Worm (Caenorhabditis elegans) whole organism, late embryonic: ENCODE data around the gene ZK742.7.

ENCODE experiments used
- C38D4.7 ChIP-seq: fragments of 200-800 bp; sonication (Bioruptor generic); optimal IDR thresholded peaks from 2 replicates; lab custom pipeline; 2018; ENCODE audit warnings: mild to moderate bottlenecking, missing genetic modification characterization, moderate library complexity, missing compliant biosample characterization
- F13H6.1 ChIP-seq: sonication (generic microtip); optimal IDR thresholded peaks from 2 replicates; lab custom pipeline; 2016; ENCODE audit warnings: missing genetic modification characterization, missing compliant biosample characterization
- K02D7.2 ChIP-seq: sonication (generic microtip); optimal IDR thresholded peaks from 2 replicates; lab custom pipeline; 2017; ENCODE audit warnings: mild to moderate bottlenecking, missing genetic modification characterization, missing compliant biosample characterization
- Y22D7AL.16 ChIP-seq: sonication (generic microtip); optimal IDR thresholded peaks from 2 replicates; lab custom pipeline; 2016; ENCODE audit warnings: missing genetic modification characterization, missing compliant biosample characterization
- ahr-1 ChIP-seq: sonication (generic microtip); optimal IDR thresholded peaks from 2 replicates; lab custom pipeline; 2016; ENCODE audit warnings: missing genetic modification characterization, missing compliant biosample characterization
- ceh-18 ChIP-seq: sonication (generic microtip); optimal IDR thresholded peaks from 2 replicates; lab custom pipeline; 2016; ENCODE audit warnings: missing genetic modification characterization, missing compliant biosample characterization
- ceh-2 ChIP-seq: sonication (generic microtip); optimal IDR thresholded peaks from 2 replicates; lab custom pipeline; 2016; ENCODE audit warnings: missing genotype, missing genetic modification characterization, missing compliant biosample characterization
- ceh-24 ChIP-seq: sonication (generic microtip); optimal IDR thresholded peaks from 2 replicates; lab custom pipeline; 2016; ENCODE audit warnings: mild to moderate bottlenecking, missing genetic modification characterization, missing compliant biosample characterization
- ceh-30 ChIP-seq: fragments of 150-350 bp; optimal IDR thresholded peaks from 2 replicates; lab custom pipeline; 2014; ENCODE audit warnings: missing biosample characterization, missing genetic modification characterization
- ceh-34 ChIP-seq: sonication (generic microtip); optimal IDR thresholded peaks from 2 replicates; lab custom pipeline; 2016; ENCODE audit warnings: mild to moderate bottlenecking, missing genetic modification characterization, missing compliant biosample characterization
- ceh-6 ChIP-seq: fragments of 200-800 bp; sonication (Bioruptor generic); optimal IDR thresholded peaks from 2 replicates; lab custom pipeline; 2018; ENCODE audit warnings: mild to moderate bottlenecking, missing genetic modification characterization, missing compliant biosample characterization
- che-1 ChIP-seq: sonication (generic microtip); optimal IDR thresholded peaks from 2 replicates; lab custom pipeline; 2016; ENCODE audit warnings: mild to moderate bottlenecking, missing genetic modification characterization, missing compliant biosample characterization
- dmd-4 ChIP-seq: sonication (generic microtip); optimal IDR thresholded peaks from 2 replicates; lab custom pipeline; 2016; ENCODE audit warnings: borderline replicate concordance, missing genetic modification characterization, missing compliant biosample characterization
- dve-1 ChIP-seq: sonication (generic microtip); optimal IDR thresholded peaks from 2 replicates; lab custom pipeline; 2017; ENCODE audit warnings: antibody characterized with exemption, mild to moderate bottlenecking, missing genetic modification characterization, missing compliant biosample characterization
- elt-2 ChIP-seq: sonication (generic microtip); optimal IDR thresholded peaks from 2 replicates; lab custom pipeline; 2016; ENCODE audit warnings: missing genetic modification reagents, missing genetic modification characterization, missing compliant biosample characterization
- ets-4 ChIP-seq: sonication (generic microtip); optimal IDR thresholded peaks from 2 replicates; lab custom pipeline; 2016; ENCODE audit warnings: missing genetic modification characterization, missing compliant biosample characterization
- fkh-10 ChIP-seq: fragments of 150-350 bp; optimal IDR thresholded peaks from 2 replicates; lab custom pipeline; 2014; ENCODE audit warnings: missing biosample characterization, missing genetic modification reagents, missing genetic modification characterization
- gmeb-2 ChIP-seq: sonication (generic microtip); optimal IDR thresholded peaks from 2 replicates; lab custom pipeline; 2016; ENCODE audit warnings: missing genetic modification characterization, inconsistent platforms, missing compliant biosample characterization
- hlh-15 ChIP-seq: sonication (generic microtip); optimal IDR thresholded peaks from 2 replicates; lab custom pipeline; 2016; ENCODE audit warnings: missing genetic modification characterization, missing compliant biosample characterization
- hlh-30 ChIP-seq: sonication (generic microtip); optimal IDR thresholded peaks from 2 replicates; lab custom pipeline; 2017; ENCODE audit warnings: antibody characterized with exemption, missing genetic modification characterization, missing compliant biosample characterization; ENCODE audit not compliant: insufficient read depth
- hlh-6 ChIP-seq: sonication (generic microtip); optimal IDR thresholded peaks from 2 replicates; lab custom pipeline; 2016; ENCODE audit warnings: missing genotype, missing genetic modification characterization, missing compliant biosample characterization
- lin-11 ChIP-seq: fragments of 200-800 bp; sonication (Bioruptor generic); optimal IDR thresholded peaks from 2 replicates; lab custom pipeline; 2018; ENCODE audit warnings: mild to moderate bottlenecking, missing genetic modification characterization, missing compliant biosample characterization
- madf-2 ChIP-seq: sonication (generic microtip); optimal IDR thresholded peaks from 2 replicates; lab custom pipeline; 2017; ENCODE audit warnings: missing genetic modification characterization, missing compliant biosample characterization
- nfya-1 ChIP-seq: sonication (generic microtip); optimal IDR thresholded peaks from 2 replicates; lab custom pipeline; 2017; ENCODE audit warnings: missing genetic modification characterization, mild to moderate bottlenecking, missing compliant biosample characterization, antibody characterized with exemption, moderate library complexity
- npax-4 ChIP-seq: sonication (generic microtip); optimal IDR thresholded peaks from 2 replicates; lab custom pipeline; 2016; ENCODE audit warnings: missing genetic modification characterization, missing compliant biosample characterization
- odd-2 ChIP-seq: sonication (generic microtip); optimal IDR thresholded peaks from 2 replicates; lab custom pipeline; 2017; ENCODE audit warnings: antibody characterized with exemption, mild to moderate bottlenecking, missing genetic modification characterization, missing compliant biosample characterization
- pat-9 ChIP-seq: fragments of 200-800 bp; sonication (Bioruptor generic); optimal IDR thresholded peaks from 2 replicates; lab custom pipeline; 2018; ENCODE audit warnings: mild to moderate bottlenecking, missing genetic modification characterization, moderate library complexity, missing compliant biosample characterization
- pax-1 ChIP-seq: fragments of 150-350 bp; optimal IDR thresholded peaks from 2 replicates; lab custom pipeline; 2014; ENCODE audit warnings: missing biosample characterization, missing genetic modification characterization
- pha-2 ChIP-seq: sonication (generic microtip); optimal IDR thresholded peaks from 2 replicates; lab custom pipeline; 2017; ENCODE audit warnings: mild to moderate bottlenecking, missing genetic modification characterization, missing compliant biosample characterization
- pqm-1 ChIP-seq: sonication (generic microtip); optimal IDR thresholded peaks from 2 replicates; lab custom pipeline; 2016; ENCODE audit warnings: missing genetic modification characterization, missing compliant biosample characterization
- sdc-2 ChIP-seq: sonication (generic microtip); optimal IDR thresholded peaks from 2 replicates; lab custom pipeline; 2016; ENCODE audit warnings: missing genotype, missing genetic modification characterization, missing compliant biosample characterization
- sox-2 ChIP-seq: fragments of 200-800 bp; sonication (Bioruptor generic); IDR thresholded peaks from 2 replicates; pipeline ENCODE4 v1.3.6; 2022; ENCODE audit warnings: missing genetic modification reagents, missing genetic modification characterization, missing compliant biosample characterization
- sox-4 ChIP-seq: sonication (generic microtip); optimal IDR thresholded peaks from 2 replicates; lab custom pipeline; 2017; ENCODE audit warnings: mild to moderate bottlenecking, missing genetic modification characterization, inconsistent platforms, missing compliant biosample characterization
- tbx-2 ChIP-seq: sonication (generic microtip); optimal IDR thresholded peaks from 2 replicates; lab custom pipeline; 2016; ENCODE audit warnings: missing genetic modification characterization, missing compliant biosample characterization
- tbx-7 ChIP-seq: sonication (generic microtip); optimal IDR thresholded peaks from 2 replicates; lab custom pipeline; 2016; ENCODE audit warnings: missing genotype, missing genetic modification characterization, missing compliant biosample characterization
- ttx-3 ChIP-seq: sonication (generic microtip); optimal IDR thresholded peaks from 2 replicates; lab custom pipeline; 2016; ENCODE audit warnings: missing genetic modification reagents, missing genetic modification characterization, missing compliant biosample characterization
- unc-42 ChIP-seq: sonication (generic microtip); optimal IDR thresholded peaks from 2 replicates; lab custom pipeline; 2016; ENCODE audit warnings: missing genotype, missing genetic modification characterization, missing compliant biosample characterization
- unc-55 ChIP-seq: sonication (generic microtip); optimal IDR thresholded peaks from 2 replicates; lab custom pipeline; 2017; ENCODE audit warnings: missing biosample characterization, missing genetic modification reagents, missing genetic modification characterization

ZK742.7 gene

ce11 chrV:7759270-7759669, 38.9 kb upstream of the ZK742.7 start:
- TF ChIP-seq unc-42 (tag; lab: Kevin White, UChicago) (peak; percentile 73), ttx-3 (tag; lab: Kevin White, UChicago) (no peak), ceh-18 (tag; lab: Kevin White, UChicago) (peak; percentile 45), unc-55 (GFP tag; lab: Kevin White, UChicago) (peak; percentile 65), sox-4 (tag; lab: Kevin White, UChicago) (no peak), hlh-30 (tag; lab: Kevin White, UChicago) (peak; percentile 0), dmd-4 (tag; lab: Kevin White, UChicago) (no peak)
- TF ChIP-seq, all 69 proteins: peak for 4

DNA sequence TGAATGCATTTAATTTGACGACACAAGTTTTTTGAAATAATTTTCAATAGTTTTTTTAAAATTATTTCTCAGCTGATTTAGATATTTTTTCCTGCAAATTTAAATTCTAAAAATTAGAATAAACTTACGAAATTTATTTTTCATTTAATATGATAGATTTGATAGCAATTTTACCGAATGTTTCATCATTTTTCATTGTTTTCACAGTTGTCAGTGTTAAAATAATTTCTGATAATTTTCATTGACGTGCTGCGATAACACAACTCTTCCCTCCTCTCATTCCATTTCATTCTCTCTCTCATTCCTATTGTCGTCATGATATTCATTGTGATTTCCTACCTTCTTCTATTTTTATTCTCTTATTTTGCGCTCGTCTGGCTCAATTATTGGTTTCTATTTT, 38.0 kb upstream of the ZK742.7 start, which contains the start of gene hint-3:
hint-3 (plus strand) TSS at position 301 of the 400 bp plus-strand sequence.
- TF ChIP-seq elt-2 (no peak), nfya-1 (tag; lab: Kevin White, UChicago) (no peak), npax-4 (tag; lab: Kevin White, UChicago) (no peak), tbx-7 (tag; lab: Kevin White, UChicago) (no peak), K02D7.2 (tag; lab: Kevin White, UChicago) (no peak), che-1 (no peak), sox-4 (tag; lab: Kevin White, UChicago) (no peak), pat-9 (no peak), Y22D7AL.16 (no peak), ceh-24 (tag; lab: Kevin White, UChicago) (no peak), F13H6.1 (tag; lab: Kevin White, UChicago) (no peak), ets-4 (no peak), hlh-6 (tag; lab: Kevin White, UChicago) (no peak)

ce11 chrV:7761906-7762305, 36.3 kb upstream of the ZK742.7 start:
- peak; percentile 78 for TF ChIP-seq nfya-1 (tag; lab: Kevin White, UChicago)
- no peak for TF ChIP-seq dve-1
- TF ChIP-seq, all 69 proteins: peak for 1

DNA sequence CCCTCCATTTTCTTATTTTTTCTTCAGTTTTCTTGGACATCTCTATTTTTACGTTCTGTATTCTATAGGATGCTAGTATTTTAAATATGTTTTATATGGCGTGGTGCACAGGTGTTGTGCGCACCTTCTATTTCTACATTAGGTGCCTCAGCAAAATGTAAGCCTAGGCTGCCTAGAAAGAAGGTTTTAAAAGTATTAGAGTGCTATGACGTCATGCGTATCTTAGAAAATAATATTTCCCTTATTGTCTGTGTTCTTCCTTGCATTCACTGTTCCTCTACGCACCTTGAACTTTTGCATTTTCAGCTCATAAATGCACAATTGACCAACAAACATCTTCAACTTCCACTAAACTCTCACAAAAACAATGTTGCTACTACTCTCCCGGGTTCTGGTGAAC, 27.2 kb upstream of the ZK742.7 start, which contains the start of gene frpr-3:
frpr-3 (plus strand) TSS at position 301 of the 400 bp plus-strand sequence.
- TF ChIP-seq pat-9: no peak
- TF ChIP-seq ceh-6 (GFP tag; lab: Kevin White, UChicago): no peak
- TF ChIP-seq pax-1 (tag; lab: Kevin White, UChicago): no peak
- TF ChIP-seq sdc-2 (tag; lab: Kevin White, UChicago): no peak
- TF ChIP-seq lin-11 (tag; lab: Kevin White, UChicago): no peak
- no peak for TF ChIP-seq dve-1
- TF ChIP-seq ahr-1 (tag; lab: Kevin White, UChicago): no peak
- no peak for TF ChIP-seq madf-2 (tag; lab: Kevin White, UChicago)
- no peak for TF ChIP-seq ets-4
- no peak for TF ChIP-seq odd-2 (tag; lab: Kevin White, UChicago)
- TF ChIP-seq F13H6.1 (tag; lab: Kevin White, UChicago): no peak
- TF ChIP-seq pha-2 (tag; lab: Kevin White, UChicago): no peak
- no peak for TF ChIP-seq fkh-10
- no peak for TF ChIP-seq gmeb-2 (tag; lab: Kevin White, UChicago)

- no peak for TF ChIP-seq ceh-24 (tag; lab: Kevin White, UChicago)
- TF ChIP-seq hlh-15 (tag; lab: Kevin White, UChicago): no peak
- no peak for TF ChIP-seq ceh-2 (tag; lab: Kevin White, UChicago)
- no peak for TF ChIP-seq ceh-30 (tag; lab: Kevin White, UChicago)
- no peak for TF ChIP-seq ceh-34 (tag; lab: Kevin White, UChicago)
- TF ChIP-seq C38D4.7 (GFP tag; lab: Kevin White, UChicago): no peak
- no peak for TF ChIP-seq fkh-10
- TF ChIP-seq sox-2 (GFP tag; lab: Robert Waterston, UW): no peak
- no peak for TF ChIP-seq tbx-2 (tag; lab: Kevin White, UChicago)
- no peak for TF ChIP-seq pqm-1 (tag; lab: Kevin White, UChicago)
- TF ChIP-seq F13H6.1 (tag; lab: Kevin White, UChicago): no peak
- TF ChIP-seq unc-42 (tag; lab: Kevin White, UChicago): no peak
- no peak for TF ChIP-seq dve-1
- no peak for TF ChIP-seq npax-4 (tag; lab: Kevin White, UChicago)
- TF ChIP-seq ceh-18 (tag; lab: Kevin White, UChicago): no peak
- no peak for TF ChIP-seq ahr-1 (tag; lab: Kevin White, UChicago)
- TF ChIP-seq, all 69 proteins: peak for 0
These were observed 24.5 kb upstream of the ZK742.7 start for ce11 chrV:7773647-7774046.
